Worm (Caenorhabditis elegans) whole organism, L4/young adult: ENCODE data around the gene F41E7.6.

ENCODE experiments used
- dao-5 ChIP-seq: sonication (generic microtip); optimal IDR thresholded peaks from 2 replicates; lab custom pipeline; 2016; ENCODE audit warnings: missing genotype, missing genetic modification characterization, moderate library complexity, missing compliant biosample characterization
- him-1 ChIP-seq: sonication (generic microtip); optimal IDR thresholded peaks from 2 replicates; lab custom pipeline; 2016; ENCODE audit warnings: missing genotype, missing genetic modification reagents, missing genetic modification characterization, missing compliant biosample characterization

ce11 chrX:10262299-10262698, 48.0 kb downstream of the F41E7.6 start:
- TF ChIP-seq him-1 (tag; lab: Kevin White, UChicago) (no peak), dao-5 (no peak)
